Fruit fly (Drosophila melanogaster) Kc167 (cell line): ENCODE measurements around the gene CG7945.

Experiments used
- Sin3A ChIP-seq: fragments of >200 bp; optimal IDR thresholded peaks from 2 replicates; lab custom pipeline; 2018; ENCODE audit warnings: missing external identifiers
- h ChIP-seq: fragments of >200 bp; optimal IDR thresholded peaks from 3 replicates; lab custom pipeline; 2018; ENCODE audit warnings: missing external identifiers
- insv ChIP-seq: fragments of >200 bp; optimal IDR thresholded peaks from 3 replicates; lab custom pipeline; 2018; ENCODE audit warnings: missing external identifiers
- psq ChIP-seq: fragments of >200 bp; optimal IDR thresholded peaks from 2 replicates; lab custom pipeline; 2017; ENCODE audit warnings: missing external identifiers
- ttk ChIP-seq: sonication (Bioruptor generic); optimal IDR thresholded peaks from 2 replicates; lab custom pipeline; 2017; ENCODE audit warnings: missing external identifiers

DNA sequence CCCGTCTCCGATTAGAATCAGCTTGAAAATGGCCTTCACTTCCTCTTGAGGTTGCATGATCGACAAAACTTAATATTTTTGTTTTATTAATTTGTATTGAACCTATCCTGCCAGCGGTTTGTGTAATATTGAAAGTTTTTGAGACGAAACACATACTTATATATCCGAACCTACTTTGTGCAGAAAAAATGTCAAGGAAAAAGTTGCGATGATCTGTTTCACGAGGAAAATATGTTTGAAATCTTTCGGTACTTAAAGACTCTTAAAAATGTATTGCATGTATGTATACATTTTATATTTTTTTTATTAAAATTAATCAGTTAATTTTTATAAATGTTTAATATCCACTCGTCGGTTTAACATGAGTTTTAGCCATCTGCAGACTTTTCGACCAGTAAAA lies 38.6 kb downstream of the CG7945 start, which contains the start of gene Ran-like:
- TF ChIP-seq h (lab: Kevin White, UChicago) (no peak), psq (lab: Kevin White, UChicago) (no peak), ttk (lab: Kevin White, UChicago) (no peak), insv (lab: Kevin White, UChicago) (no peak), Sin3A (lab: Kevin White, UChicago) (no peak)
